Worm (Caenorhabditis elegans) whole organism, L2 larva: Measurements from ENCODE around the gene oac-8.

Experiments used
- F13H6.1 ChIP-seq: sonication (generic microtip); optimal IDR thresholded peaks from 2 replicates; lab custom pipeline; 2016; ENCODE audit warnings: missing genetic modification characterization, missing compliant biosample characterization
- Y55F3AM.14 ChIP-seq: fragments of 200-800 bp; sonication (Bioruptor generic); optimal IDR thresholded peaks from 2 replicates; lab custom pipeline; 2018; ENCODE audit warnings: mild to moderate bottlenecking, missing genetic modification characterization, missing compliant biosample characterization
- ZK546.5 ChIP-seq: sonication (generic microtip); optimal IDR thresholded peaks from 2 replicates; lab custom pipeline; 2017; ENCODE audit warnings: missing biosample characterization, missing genetic modification characterization
- alr-1 ChIP-seq: fragments of 150-350 bp; optimal IDR thresholded peaks from 2 replicates; lab custom pipeline; 2014; ENCODE audit warnings: missing biosample characterization, missing genetic modification characterization
- aly-2 ChIP-seq: fragments of 150-350 bp; optimal IDR thresholded peaks from 2 replicates; lab custom pipeline; 2014; ENCODE audit warnings: missing biosample characterization, missing genetic modification characterization
- ama-1 ChIP-seq: fragments of 150-350 bp; optimal IDR thresholded peaks from 2 replicates; lab custom pipeline; 2018; ENCODE audit warnings: inconsistent platforms
- blmp-1 ChIP-seq: sonication (generic microtip); optimal IDR thresholded peaks from 2 replicates; lab custom pipeline; 2017; ENCODE audit warnings: missing genetic modification characterization, mild to moderate bottlenecking, missing compliant biosample characterization, antibody characterized with exemption, moderate library complexity; ENCODE audit not compliant: insufficient read depth
- ceh-16 ChIP-seq: fragments of 150-350 bp; optimal IDR thresholded peaks from 2 replicates; lab custom pipeline; 2014; ENCODE audit warnings: missing biosample characterization, missing genetic modification characterization
- ceh-82 ChIP-seq: fragments of 150-350 bp; optimal IDR thresholded peaks from 2 replicates; lab custom pipeline; 2014; ENCODE audit warnings: missing biosample characterization, missing genetic modification characterization
- crh-2 ChIP-seq: sonication (generic microtip); optimal IDR thresholded peaks from 2 replicates; lab custom pipeline; 2017; ENCODE audit warnings: missing biosample characterization, missing genetic modification characterization
- elt-1 ChIP-seq: fragments of 150-350 bp; optimal IDR thresholded peaks from 2 replicates; lab custom pipeline; 2014; ENCODE audit warnings: missing biosample characterization, missing genetic modification characterization
- elt-3 ChIP-seq: sonication (generic microtip); optimal IDR thresholded peaks from 2 replicates; lab custom pipeline; 2017; ENCODE audit warnings: missing biosample characterization, missing genetic modification characterization
- fos-1 ChIP-seq: fragments of 150-350 bp; optimal IDR thresholded peaks from 2 replicates; lab custom pipeline; 2014; ENCODE audit warnings: missing biosample characterization, missing genetic modification characterization
- gmeb-1 ChIP-seq: fragments of 150-350 bp; optimal IDR thresholded peaks from 2 replicates; lab custom pipeline; 2014; ENCODE audit warnings: missing biosample characterization, missing genetic modification characterization
- lin-39 ChIP-seq: fragments of 150-350 bp; optimal IDR thresholded peaks from 2 replicates; lab custom pipeline; 2014; ENCODE audit warnings: missing biosample characterization, missing genetic modification reagents, missing genetic modification characterization
- lsy-2 ChIP-seq, 2 experiments: fragments of 150-350 bp in 1 of 2; sonication (generic microtip) in 1 of 2; optimal IDR thresholded peaks; 2 replicates each; lab custom pipeline; 2014 to 2017; ENCODE audit warnings: missing biosample characterization in 2 of 2, missing genetic modification characterization in 2 of 2
- mbf-1 ChIP-seq: sonication (generic microtip); optimal IDR thresholded peaks from 2 replicates; lab custom pipeline; 2017; ENCODE audit warnings: missing biosample characterization, missing genetic modification characterization
- mdl-1 ChIP-seq, 2 experiments: fragments of 150-350 bp in 1 of 2; sonication (generic microtip) in 1 of 2; optimal IDR thresholded peaks; 2 replicates each; lab custom pipeline; 2017; ENCODE audit warnings: missing biosample characterization in 2 of 2, missing genetic modification characterization in 2 of 2
- nhr-10 ChIP-seq: sonication (generic microtip); optimal IDR thresholded peaks from 2 replicates; lab custom pipeline; 2017; ENCODE audit warnings: missing biosample characterization, missing genetic modification characterization
- nhr-11 ChIP-seq: fragments of 150-350 bp; optimal IDR thresholded peaks from 2 replicates; lab custom pipeline; 2014; ENCODE audit warnings: missing biosample characterization, missing genetic modification characterization
- nhr-12 ChIP-seq: fragments of 150-350 bp; optimal IDR thresholded peaks from 2 replicates; lab custom pipeline; 2014; ENCODE audit warnings: missing biosample characterization, missing genetic modification characterization
- nhr-21 ChIP-seq: fragments of 150-350 bp; optimal IDR thresholded peaks from 2 replicates; lab custom pipeline; 2014; ENCODE audit warnings: missing biosample characterization, missing genetic modification characterization
- nhr-23 ChIP-seq: fragments of 150-350 bp; optimal IDR thresholded peaks from 2 replicates; lab custom pipeline; 2014; ENCODE audit warnings: missing biosample characterization, missing genetic modification reagents, missing genetic modification characterization
- nhr-237 ChIP-seq: fragments of 150-350 bp; optimal IDR thresholded peaks from 2 replicates; lab custom pipeline; 2014; ENCODE audit warnings: missing biosample characterization, missing genetic modification characterization
- nhr-25 ChIP-seq: fragments of 150-350 bp; sonication (generic microtip); optimal IDR thresholded peaks from 3 replicates; lab custom pipeline; 2014; ENCODE audit warnings: missing biosample characterization, missing genetic modification characterization
- nhr-77 ChIP-seq: fragments of 150-350 bp; optimal IDR thresholded peaks from 2 replicates; lab custom pipeline; 2014; ENCODE audit warnings: missing biosample characterization, missing genetic modification characterization
- peb-1 ChIP-seq: fragments of 150-350 bp; optimal IDR thresholded peaks from 2 replicates; lab custom pipeline; 2014; ENCODE audit warnings: missing biosample characterization, missing genetic modification characterization
- skn-1 ChIP-seq: sonication (generic microtip); optimal IDR thresholded peaks from 2 replicates; lab custom pipeline; 2017; ENCODE audit warnings: missing biosample characterization, missing genetic modification characterization
- sma-3 ChIP-seq: sonication (generic microtip); optimal IDR thresholded peaks from 2 replicates; lab custom pipeline; 2016; ENCODE audit warnings: missing genetic modification reagents, missing genetic modification characterization, missing compliant biosample characterization
- sma-9 ChIP-seq, 2 experiments: fragments of 150-350 bp in 1 of 2; sonication (generic microtip) in 1 of 2; optimal IDR thresholded peaks; 2 replicates each; lab custom pipeline; 2014 to 2016; ENCODE audit warnings: missing genetic modification characterization in 2 of 2, mild to moderate bottlenecking in 1 of 2, missing biosample characterization in 1 of 2, missing compliant biosample characterization in 1 of 2, missing genetic modification reagents in 1 of 2, moderate library complexity in 1 of 2
- snpc-4 ChIP-seq: fragments of 150-350 bp; optimal IDR thresholded peaks from 2 replicates; lab custom pipeline; 2014; ENCODE audit warnings: missing biosample characterization, missing genetic modification characterization
- unc-55 ChIP-seq: fragments of 150-350 bp; sonication (generic microtip); optimal IDR thresholded peaks from 3 replicates; lab custom pipeline; 2014; ENCODE audit warnings: missing biosample characterization, missing genetic modification reagents, missing genetic modification characterization
- unc-62 ChIP-seq: fragments of 150-350 bp; optimal IDR thresholded peaks from 2 replicates; lab custom pipeline; 2014; ENCODE audit warnings: missing biosample characterization, missing genetic modification reagents, missing genetic modification characterization
- zag-1 ChIP-seq: fragments of 150-350 bp; optimal IDR thresholded peaks from 2 replicates; lab custom pipeline; 2014; ENCODE audit warnings: missing biosample characterization, missing genetic modification characterization
- ztf-1 ChIP-seq: fragments of 200-800 bp; sonication (Bioruptor generic); conservative IDR thresholded peaks from 2 replicates; pipeline ENCODE4 v1.3.6; 2022; ENCODE audit warnings: missing genetic modification characterization, missing compliant biosample characterization
- ztf-4 ChIP-seq: fragments of 150-350 bp; optimal IDR thresholded peaks from 2 replicates; lab custom pipeline; 2014; ENCODE audit warnings: missing biosample characterization, missing genetic modification characterization

Gene oac-8

ce11 chrIV:10584237-10584636, at the start of gene oac-8:
Gene oac-8, plus strand, starts transcription at chrIV:10584537.
- no peak for TF ChIP-seq nhr-77 (tag; lab: Kevin White, UChicago)
- TF ChIP-seq crh-2 (tag; lab: Kevin White, UChicago) = no peak
- TF ChIP-seq alr-1 = no peak
- TF ChIP-seq nhr-12 (tag; lab: Kevin White, UChicago) = no peak

DNA sequence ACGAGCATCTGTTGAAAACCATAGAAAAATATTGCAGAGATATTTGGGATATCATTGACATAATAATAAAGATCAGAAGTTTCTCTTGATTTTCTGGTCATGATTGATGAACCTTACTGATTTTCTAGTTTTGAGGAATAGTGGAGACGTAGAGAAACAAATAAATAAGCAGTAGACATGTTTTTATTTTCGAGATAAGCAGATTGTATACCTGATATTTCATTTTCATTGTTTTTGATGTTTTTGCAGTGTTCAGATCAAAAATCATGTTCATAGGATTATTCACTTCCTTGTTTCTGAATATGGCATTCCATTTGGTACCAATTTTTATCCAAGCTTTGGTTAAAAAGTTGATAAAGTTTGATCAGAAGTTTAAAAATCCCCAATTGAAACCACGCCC, 45.8 kb upstream of the oac-8 start, which contains the start of gene T07G12.4:
T07G12.4 (minus strand) TSS at position 101 of the 400 bp plus-strand sequence.
- TF ChIP-seq mbf-1 (tag; lab: Kevin White, UChicago) = no peak
- TF ChIP-seq ceh-82 (tag; lab: Kevin White, UChicago) = no peak
- TF ChIP-seq nhr-21 (tag; lab: Kevin White, UChicago) = no peak
- no peak for TF ChIP-seq alr-1

ce11 chrIV:10542283-10542682, 42.1 kb upstream of the oac-8 start:
- no peak for TF ChIP-seq nhr-11
- TF ChIP-seq unc-62 = no peak
- TF ChIP-seq nhr-25 (tag; lab: Kevin White, UChicago) = no peak
- no peak for TF ChIP-seq mbf-1 (tag; lab: Kevin White, UChicago)
- TF ChIP-seq nhr-23 (tag; lab: Kevin White, UChicago) = no peak
- no peak for TF ChIP-seq ama-1 (lab: Kevin White, UChicago)
- TF ChIP-seq nhr-237 = no peak
- no peak for TF ChIP-seq elt-3 (tag; lab: Kevin White, UChicago)

ce11 chrIV:10543361-10543760, 41.0 kb upstream of the oac-8 start:
- TF ChIP-seq nhr-77 (tag; lab: Kevin White, UChicago) (no peak), ztf-1 (GFP tag; lab: Robert Waterston, UW) (no peak), ZK546.5 (tag; lab: Kevin White, UChicago) (no peak), nhr-25 (tag; lab: Kevin White, UChicago) (no peak), sma-9 (GFP tag; optimal IDR thresholded peaks at IDR 0.05; lab: Kevin White, UChicago) (peak; percentile 79), sma-9 (tag; optimal IDR thresholded peaks at IDR 0.05; lab: Kevin White, UChicago) (no peak), ama-1 (lab: Kevin White, UChicago) (no peak), sma-3 (no peak), alr-1 (no peak), nhr-23 (tag; lab: Kevin White, UChicago) (no peak), F13H6.1 (tag; lab: Kevin White, UChicago) (no peak), zag-1 (tag; lab: Kevin White, UChicago) (no peak), blmp-1 (tag; lab: Kevin White, UChicago) (no peak), nhr-12 (tag; lab: Kevin White, UChicago) (no peak), fos-1 (peak; percentile 40), gmeb-1 (peak; percentile 40)

- no peak for TF ChIP-seq skn-1 (tag; lab: Kevin White, UChicago)
- no peak for TF ChIP-seq snpc-4 (tag; lab: Kevin White, UChicago)
- no peak for TF ChIP-seq crh-2 (tag; lab: Kevin White, UChicago)
- TF ChIP-seq ZK546.5 (tag; lab: Kevin White, UChicago) = no peak
- TF ChIP-seq elt-1 = no peak
- no peak for TF ChIP-seq zag-1 (tag; lab: Kevin White, UChicago)
- no peak for TF ChIP-seq nhr-23 (tag; lab: Kevin White, UChicago)
- TF ChIP-seq nhr-21 (tag; lab: Kevin White, UChicago) = no peak
- TF ChIP-seq lsy-2 (tag; optimal IDR thresholded peaks at IDR 0.05; lab: Kevin White, UChicago) = no peak
- no peak for TF ChIP-seq mbf-1 (tag; lab: Kevin White, UChicago)
- TF ChIP-seq unc-55 (GFP tag; lab: Kevin White, UChicago) = no peak
- TF ChIP-seq Y55F3AM.14 (GFP tag; lab: Kevin White, UChicago) = no peak
- TF ChIP-seq nhr-25 (tag; lab: Kevin White, UChicago) = no peak
- no peak for TF ChIP-seq ztf-1 (GFP tag; lab: Robert Waterston, UW)
- TF ChIP-seq gmeb-1 = no peak
- no peak for TF ChIP-seq nhr-10
These were observed 39.3 kb upstream of the oac-8 start, which contains the start of gene T07G12.5 for ce11 chrIV:10545038-10545437. Gene T07G12.5, minus strand, starts transcription at chrIV:10545138.

DNA sequence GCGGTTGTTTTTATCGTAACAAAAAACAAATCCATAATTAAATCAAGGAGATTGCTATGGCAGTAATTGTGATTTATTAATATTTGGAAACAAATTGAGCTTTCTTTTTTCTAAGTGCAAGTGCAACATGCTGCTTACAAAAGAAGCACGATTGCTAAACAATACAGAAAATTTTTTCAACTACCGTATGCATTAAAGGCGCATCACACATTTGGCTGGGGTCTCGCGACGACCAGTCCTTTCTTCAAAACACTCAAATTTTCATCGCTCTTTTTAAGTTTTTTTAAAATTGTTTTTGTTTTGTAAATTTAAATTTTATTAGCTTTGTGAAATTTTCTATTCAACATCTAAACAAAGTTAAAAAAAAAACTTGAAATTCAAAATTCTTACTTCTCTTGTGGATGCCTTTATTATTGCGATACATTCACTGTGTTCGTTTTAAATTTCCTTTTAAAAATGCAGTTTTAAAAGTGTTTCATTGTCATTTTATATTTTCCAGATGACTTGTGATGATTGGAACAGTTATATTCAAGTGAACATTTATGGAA, 37.7 kb upstream of the oac-8 start, which contains the start of gene zim-1:
zim-1 (plus strand) TSS at position 498 of the 548 bp plus-strand sequence.
- no peak for TF ChIP-seq snpc-4 (tag; lab: Kevin White, UChicago)
- no peak for TF ChIP-seq nhr-23 (tag; lab: Kevin White, UChicago)
- TF ChIP-seq lin-39 (tag; lab: Kevin White, UChicago) = no peak
- no peak for TF ChIP-seq aly-2
- no peak for TF ChIP-seq mbf-1 (tag; lab: Kevin White, UChicago)
- no peak for TF ChIP-seq ceh-16 (tag; lab: Kevin White, UChicago)
- no peak for TF ChIP-seq ztf-1 (GFP tag; lab: Robert Waterston, UW)
- no peak for TF ChIP-seq crh-2 (tag; lab: Kevin White, UChicago)
- TF ChIP-seq blmp-1 (tag; lab: Kevin White, UChicago) = no peak
- TF ChIP-seq mdl-1 (tag; optimal IDR thresholded peaks at IDR 0.05; lab: Kevin White, UChicago) = no peak
- no peak for TF ChIP-seq ZK546.5 (tag; lab: Kevin White, UChicago)
- no peak for TF ChIP-seq ztf-4 (tag; lab: Kevin White, UChicago)
- no peak for TF ChIP-seq peb-1 (tag; lab: Kevin White, UChicago)
- no peak for TF ChIP-seq zag-1 (tag; lab: Kevin White, UChicago)
- no peak for TF ChIP-seq unc-62
